Worm (Caenorhabditis elegans) whole organism, mixed stage, embryonic: ENCODE measurements around the gene C14C11.4.

Experiments used
- ceh-43 ChIP-seq: fragments of 200-800 bp; sonication (Bioruptor generic); optimal IDR thresholded peaks from 2 replicates; lab custom pipeline; 2018; ENCODE audit warnings: mild to moderate bottlenecking, missing genetic modification characterization, moderate library complexity, missing compliant biosample characterization
- drap-1 ChIP-seq: fragments of 200-800 bp; sonication (Bioruptor generic); optimal IDR thresholded peaks from 3 replicates; lab custom pipeline; 2018; ENCODE audit warnings: mild to moderate bottlenecking, missing genetic modification characterization, missing compliant biosample characterization
- elt-1 ChIP-seq: sonication (generic microtip); optimal IDR thresholded peaks from 2 replicates; lab custom pipeline; 2017; ENCODE audit warnings: missing genetic modification characterization, mild to moderate bottlenecking, missing compliant biosample characterization, antibody characterized with exemption, moderate library complexity, borderline replicate concordance; ENCODE audit not compliant: insufficient read depth
- elt-3 ChIP-seq: fragments of 150-350 bp; optimal IDR thresholded peaks from 2 replicates; lab custom pipeline; 2014; ENCODE audit warnings: missing biosample characterization, missing genetic modification characterization
- ham-2 ChIP-seq: fragments of 200-800 bp; sonication (Bioruptor generic); optimal IDR thresholded peaks from 2 replicates; lab custom pipeline; 2018; ENCODE audit warnings: mild to moderate bottlenecking, missing genetic modification characterization, missing compliant biosample characterization
- mls-2 ChIP-seq: sonication (generic microtip); optimal IDR thresholded peaks from 2 replicates; lab custom pipeline; 2016; ENCODE audit warnings: mild to moderate bottlenecking, missing genetic modification characterization, moderate library complexity, missing compliant biosample characterization
- nhr-12 ChIP-seq: fragments of 150-350 bp; optimal IDR thresholded peaks from 2 replicates; lab custom pipeline; 2014; ENCODE audit warnings: missing biosample characterization, missing genetic modification characterization
- nhr-76 ChIP-seq: sonication (generic microtip); optimal IDR thresholded peaks from 2 replicates; lab custom pipeline; 2017; ENCODE audit warnings: missing biosample characterization, missing genetic modification characterization
- pha-4 ChIP-seq: fragments of 150-350 bp; optimal IDR thresholded peaks from 2 replicates; lab custom pipeline; 2018; ENCODE audit warnings: missing biosample characterization, missing genetic modification reagents, missing genetic modification characterization
- unc-120 ChIP-seq: sonication (generic microtip); optimal IDR thresholded peaks from 2 replicates; lab custom pipeline; 2017; ENCODE audit warnings: missing genetic modification characterization, missing compliant biosample characterization; ENCODE audit not compliant: poor library complexity, severe bottlenecking
- unc-39 ChIP-seq: fragments of 150-350 bp; optimal IDR thresholded peaks from 2 replicates; lab custom pipeline; 2014; ENCODE audit warnings: missing biosample characterization, missing genetic modification characterization
- ztf-11 ChIP-seq: fragments of 150-350 bp; optimal IDR thresholded peaks from 2 replicates; lab custom pipeline; 2014; ENCODE audit warnings: missing biosample characterization, missing genetic modification characterization

DNA sequence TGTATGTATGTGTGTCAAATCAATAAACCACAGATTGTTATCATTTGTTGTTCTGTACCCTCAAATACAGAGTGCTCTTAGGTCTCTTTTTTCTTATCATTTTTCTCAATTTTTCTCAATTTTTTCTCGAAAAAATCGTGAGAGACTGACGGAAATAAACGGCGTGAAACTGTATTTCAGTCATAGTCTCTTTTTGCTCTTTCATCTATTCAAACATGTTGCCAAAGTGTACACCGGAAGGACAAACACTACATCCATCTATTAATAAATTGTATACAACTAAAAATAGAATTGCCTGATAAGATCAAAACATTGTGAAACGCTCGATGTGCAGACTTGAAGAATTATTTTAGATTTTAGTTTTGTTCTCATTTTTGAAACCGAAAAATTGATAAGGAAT lies 13.0 kb upstream of the C14C11.4 start:
- no peak for TF ChIP-seq ztf-11
- TF ChIP-seq ceh-43 (GFP tag; lab: Kevin White, UChicago) = no peak
- no peak for TF ChIP-seq drap-1
- no peak for TF ChIP-seq elt-1
- no peak for TF ChIP-seq nhr-76 (tag; lab: Kevin White, UChicago)
- TF ChIP-seq ham-2 (GFP tag; lab: Kevin White, UChicago) = no peak
- no peak for TF ChIP-seq pha-4 (tag; lab: Kevin White, UChicago)
- no peak for TF ChIP-seq elt-3 (tag; lab: Kevin White, UChicago)
- TF ChIP-seq nhr-12 (tag; lab: Kevin White, UChicago) = no peak
- no peak for TF ChIP-seq unc-120 (tag; lab: Kevin White, UChicago)
- no peak for TF ChIP-seq unc-39
- no peak for TF ChIP-seq mls-2 (tag; lab: Kevin White, UChicago)
